Worm (Caenorhabditis elegans) whole organism, young adult: ENCODE measurements around the gene flp-10.

ENCODE experiments used
- F39B2.1 ChIP-seq: fragments of 200-800 bp; sonication (Bioruptor generic); IDR thresholded peaks from 2 replicates; pipeline ENCODE4 v1.3.6; 2022; ENCODE audit warnings: missing genetic modification reagents, missing genetic modification characterization, missing compliant biosample characterization
- attf-3 ChIP-seq: fragments of 200-800 bp; sonication (Bioruptor generic); conservative IDR thresholded peaks from 2 replicates; pipeline ENCODE4 v1.3.6; 2022; ENCODE audit warnings: missing genetic modification reagents, missing genetic modification characterization, missing compliant biosample characterization
- hmg-1.2 ChIP-seq: fragments of 200-800 bp; sonication (Bioruptor generic); IDR thresholded peaks from 2 replicates; pipeline ENCODE4 v1.3.6; 2022; ENCODE audit warnings: missing genetic modification reagents, missing genetic modification characterization, missing compliant biosample characterization
- hmg-20 ChIP-seq: fragments of 200-800 bp; sonication (Bioruptor generic); IDR thresholded peaks from 2 replicates; pipeline ENCODE4 v1.3.6; 2022; ENCODE audit warnings: missing genetic modification reagents, missing genetic modification characterization, missing compliant biosample characterization
- madf-10 ChIP-seq: sonication (generic microtip); optimal IDR thresholded peaks from 2 replicates; lab custom pipeline; 2016; ENCODE audit warnings: mild to moderate bottlenecking, missing genetic modification characterization, missing compliant biosample characterization
- madf-8 ChIP-seq: fragments of 200-800 bp; sonication (Bioruptor generic); conservative IDR thresholded peaks from 2 replicates; pipeline ENCODE4 v1.3.6; 2022; ENCODE audit warnings: missing genetic modification reagents, missing genetic modification characterization, missing compliant biosample characterization
- nfya-1 ChIP-seq: sonication (generic microtip); optimal IDR thresholded peaks from 2 replicates; lab custom pipeline; 2017; ENCODE audit warnings: antibody characterized with exemption, missing compliant biosample characterization, missing genetic modification characterization, borderline replicate concordance; ENCODE audit not compliant: insufficient read depth
- nhr-179 ChIP-seq: sonication (generic microtip); optimal IDR thresholded peaks from 2 replicates; lab custom pipeline; 2016; ENCODE audit warnings: mild to moderate bottlenecking, missing genetic modification characterization, missing compliant biosample characterization
- sdz-38 ChIP-seq: sonication (generic microtip); optimal IDR thresholded peaks from 2 replicates; lab custom pipeline; 2016; ENCODE audit warnings: missing genotype, missing genetic modification characterization, missing compliant biosample characterization
- somi-1 ChIP-seq: fragments of 200-800 bp; sonication (Bioruptor generic); optimal IDR thresholded peaks from 2 replicates; lab custom pipeline; 2018; ENCODE audit warnings: mild to moderate bottlenecking, missing genetic modification characterization, missing compliant biosample characterization
- ztf-22 ChIP-seq: fragments of 200-800 bp; sonication (Bioruptor generic); optimal IDR thresholded peaks from 2 replicates; lab custom pipeline; 2018; ENCODE audit warnings: mild to moderate bottlenecking, missing genetic modification characterization, moderate library complexity, missing compliant biosample characterization

DNA sequence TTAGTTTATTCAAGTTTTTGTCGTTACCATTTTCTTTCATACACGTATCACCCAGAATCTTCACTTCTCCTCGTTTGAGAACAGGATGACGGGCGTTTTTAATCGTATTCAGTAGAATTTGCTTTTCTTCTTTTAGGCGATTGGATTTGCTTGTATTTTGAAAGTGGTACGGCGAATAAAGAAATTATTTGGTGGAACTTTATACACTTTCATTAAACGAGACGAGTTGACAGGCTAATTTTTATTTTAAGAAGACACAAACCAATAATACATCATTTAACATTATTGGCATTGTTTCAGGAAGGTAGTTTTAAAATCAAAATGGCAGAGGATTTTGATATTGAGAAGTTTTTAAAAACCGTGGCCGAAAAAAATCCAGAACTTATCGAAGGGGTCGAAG, 46.3 kb downstream of the flp-10 start, which contains the start of gene C49H3.4:
- TF ChIP-seq somi-1 (GFP tag; lab: Kevin White, UChicago) (no peak), nhr-179 (tag; lab: Kevin White, UChicago) (no peak), hmg-20 (GFP tag; lab: Robert Waterston, UW) (no peak), sdz-38 (tag; lab: Kevin White, UChicago) (no peak), nfya-1 (no peak), attf-3 (GFP tag; lab: Robert Waterston, UW) (no peak), madf-8 (GFP tag; lab: Robert Waterston, UW) (no peak), F39B2.1 (no peak), hmg-1.2 (no peak), ztf-22 (GFP tag; lab: Kevin White, UChicago) (no peak), madf-10 (tag; lab: Kevin White, UChicago) (no peak)
